Worm (Caenorhabditis elegans): ENCODE measurements around the gene cup-4.

DNA sequence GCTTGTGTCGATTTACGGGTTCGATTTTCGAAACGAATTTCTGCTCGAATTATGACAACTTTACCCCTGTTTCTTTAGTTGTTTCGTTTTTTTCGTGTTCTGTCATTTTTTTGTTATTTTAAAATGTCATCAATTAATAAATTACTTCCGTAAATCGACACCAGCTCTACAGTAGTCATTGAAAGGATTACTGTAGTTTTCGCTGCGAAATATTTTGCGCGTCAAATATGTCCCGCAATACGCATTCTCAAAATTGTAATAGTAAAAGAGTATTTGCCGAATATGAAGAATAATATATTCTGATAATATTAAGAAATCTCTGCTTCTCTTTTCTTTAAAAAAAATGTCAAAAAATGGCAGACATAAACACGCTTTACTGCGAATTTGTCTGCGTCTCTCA, 26.9 kb downstream of the cup-4 start:
- TF ChIP-seq aha-1 (tag; optimal IDR thresholded peaks at IDR 0.05) (no peak), sup-37 (GFP tag; optimal IDR thresholded peaks at IDR 0.05) (no peak), nhr-47 (tag; optimal IDR thresholded peaks at IDR 0.05) (no peak), alr-1 (tag; optimal IDR thresholded peaks at IDR 0.05; ENCODE audit: borderline replicate concordance) (no peak), irx-1 (tag; optimal IDR thresholded peaks at IDR 0.05) (no peak)

Data from whole organism, L1 larva.